Worm (Caenorhabditis elegans) whole organism, L4 larva: ENCODE results near the gene F56B6.6.

Experiments used
- F10B5.3 ChIP-seq: sonication (generic microtip); optimal IDR thresholded peaks from 2 replicates; lab custom pipeline; 2016; ENCODE audit warnings: mild to moderate bottlenecking, missing genetic modification characterization, missing compliant biosample characterization
- T20F7.1 ChIP-seq: fragments of 200-800 bp; sonication (Bioruptor generic); optimal IDR thresholded peaks from 2 replicates; lab custom pipeline; 2018; ENCODE audit warnings: mild to moderate bottlenecking, missing genetic modification characterization, missing compliant biosample characterization
- T26A8.4 ChIP-seq: fragments of 200-800 bp; sonication (Bioruptor generic); IDR thresholded peaks from 2 replicates; pipeline ENCODE4 v1.3.6; 2022; ENCODE audit warnings: missing genetic modification characterization, missing compliant biosample characterization
- aha-1 ChIP-seq: fragments of 150-350 bp; peaks from one replicate; lab custom pipeline; 2014; ENCODE audit warnings: missing biosample characterization, missing genetic modification characterization
- attf-4 ChIP-seq: sonication (generic microtip); optimal IDR thresholded peaks from 3 replicates; lab custom pipeline; 2017; ENCODE audit warnings: missing biosample characterization, missing genetic modification characterization
- ceh-20 ChIP-seq: fragments of 200-800 bp; sonication (Bioruptor generic); IDR thresholded peaks from 2 replicates; pipeline ENCODE4 v1.3.6; 2022; ENCODE audit warnings: missing genetic modification reagents, missing genetic modification characterization, missing compliant biosample characterization
- ceh-28 ChIP-seq: fragments of 150-350 bp; optimal IDR thresholded peaks from 2 replicates; lab custom pipeline; 2014; ENCODE audit warnings: missing biosample characterization, missing genetic modification reagents, missing genetic modification characterization
- ceh-44 ChIP-seq: fragments of 200-800 bp; sonication (Bioruptor generic); IDR thresholded peaks from 2 replicates; pipeline ENCODE4 v1.3.6; 2022; ENCODE audit warnings: missing genetic modification reagents, missing genetic modification characterization, missing compliant biosample characterization
- ceh-82 ChIP-seq: sonication (generic microtip); optimal IDR thresholded peaks from 2 replicates; lab custom pipeline; 2017; ENCODE audit warnings: missing biosample characterization, missing genetic modification characterization
- ces-1 ChIP-seq: fragments of 150-350 bp; sonication (generic microtip); optimal IDR thresholded peaks from 4 replicates; lab custom pipeline; 2014; ENCODE audit warnings: missing biosample characterization, missing genetic modification reagents, missing genetic modification characterization
- daf-16 ChIP-seq, 3 experiments: sonication (generic microtip); optimal IDR thresholded peaks; 2 replicates each; lab custom pipeline; 2016 to 2017; ENCODE audit warnings: missing genetic modification characterization in 3 of 3, missing genetic modification reagents in 3 of 3, mild to moderate bottlenecking in 2 of 3, missing compliant biosample characterization in 2 of 3, missing biosample characterization in 1 of 3, moderate library complexity in 1 of 3
- daf-8 ChIP-seq: fragments of 200-800 bp; sonication (Bioruptor generic); IDR thresholded peaks from 2 replicates; pipeline ENCODE4 v1.3.6; 2022; ENCODE audit warnings: missing genetic modification characterization, missing compliant biosample characterization
- dmd-6 ChIP-seq: fragments of 200-800 bp; sonication (Bioruptor generic); IDR thresholded peaks from 2 replicates; pipeline ENCODE4 v1.3.6; 2022; ENCODE audit warnings: missing genetic modification reagents, missing genetic modification characterization, missing compliant biosample characterization
- dpl-1 ChIP-seq: fragments of 150-350 bp; optimal IDR thresholded peaks from 2 replicates; lab custom pipeline; 2014; ENCODE audit warnings: missing biosample characterization, missing genetic modification reagents, missing genetic modification characterization
- duxl-1 ChIP-seq: sonication (generic microtip); optimal IDR thresholded peaks from 2 replicates; lab custom pipeline; 2016; ENCODE audit warnings: mild to moderate bottlenecking, missing genetic modification characterization, moderate library complexity, missing compliant biosample characterization; ENCODE audit not compliant: poor library complexity
- dve-1 ChIP-seq: sonication (generic microtip); optimal IDR thresholded peaks from 2 replicates; lab custom pipeline; 2017; ENCODE audit warnings: antibody characterized with exemption, mild to moderate bottlenecking, missing genetic modification characterization, missing compliant biosample characterization; ENCODE audit not compliant: insufficient read depth
- egl-43 ChIP-seq: fragments of 200-800 bp; sonication (Bioruptor generic); IDR thresholded peaks from 2 replicates; pipeline ENCODE4 v1.3.6; 2022; ENCODE audit warnings: missing genetic modification reagents, missing genetic modification characterization, missing compliant biosample characterization
- fkh-10 ChIP-seq: fragments of 150-350 bp; optimal IDR thresholded peaks from 2 replicates; lab custom pipeline; 2014; ENCODE audit warnings: missing biosample characterization, missing genetic modification reagents, missing genetic modification characterization
- fos-1 ChIP-seq: fragments of 150-350 bp; optimal IDR thresholded peaks from 2 replicates; lab custom pipeline; 2014; ENCODE audit warnings: missing biosample characterization, missing genetic modification characterization
- hlh-30 ChIP-seq: sonication (generic microtip); optimal IDR thresholded peaks from 2 replicates; lab custom pipeline; 2017; ENCODE audit warnings: antibody characterized with exemption, mild to moderate bottlenecking, missing genetic modification characterization, missing compliant biosample characterization; ENCODE audit not compliant: insufficient read depth
- lin-1 ChIP-seq: fragments of 200-800 bp; sonication (Bioruptor generic); IDR thresholded peaks from 2 replicates; pipeline ENCODE4 v1.3.6; 2022; ENCODE audit warnings: missing genetic modification reagents, missing genetic modification characterization, missing compliant biosample characterization
- lin-29 ChIP-seq: fragments of 200-800 bp; sonication (Bioruptor generic); IDR thresholded peaks from 2 replicates; pipeline ENCODE4 v1.3.6; 2022; ENCODE audit warnings: missing genetic modification reagents, missing genetic modification characterization, missing compliant biosample characterization
- lin-38 ChIP-seq: fragments of 200-800 bp; sonication (Bioruptor generic); IDR thresholded peaks from 2 replicates; pipeline ENCODE4 v1.3.6; 2022; ENCODE audit warnings: missing genetic modification reagents, missing genetic modification characterization, missing compliant biosample characterization
- lin-39 ChIP-seq: fragments of 150-350 bp; optimal IDR thresholded peaks from 2 replicates; lab custom pipeline; 2014; ENCODE audit warnings: missing biosample characterization, missing genetic modification reagents, missing genetic modification characterization
- madf-9 ChIP-seq: fragments of 200-800 bp; sonication (Bioruptor generic); conservative IDR thresholded peaks from 2 replicates; pipeline ENCODE4 v1.3.6; 2022; ENCODE audit warnings: missing genetic modification reagents, missing genetic modification characterization, missing compliant biosample characterization
- mdl-1 ChIP-seq, 2 experiments: fragments of 150-350 bp in 1 of 2; sonication (generic microtip) in 1 of 2; optimal IDR thresholded peaks; 2 replicates each; lab custom pipeline; 2014 to 2017; ENCODE audit warnings: missing biosample characterization in 2 of 2, missing genetic modification characterization in 2 of 2
- mep-1 ChIP-seq: fragments of 150-350 bp; sonication (generic microtip); optimal IDR thresholded peaks from 3 replicates; lab custom pipeline; 2014; ENCODE audit warnings: missing biosample characterization, missing genetic modification characterization
- mes-2 ChIP-seq: sonication (generic microtip); optimal IDR thresholded peaks from 2 replicates; lab custom pipeline; 2016; ENCODE audit warnings: missing genotype, mild to moderate bottlenecking, missing genetic modification characterization, missing compliant biosample characterization; ENCODE audit not compliant: poor library complexity, severe bottlenecking
- mxl-3 ChIP-seq: fragments of 200-800 bp; sonication (Bioruptor generic); optimal IDR thresholded peaks from 2 replicates; lab custom pipeline; 2018; ENCODE audit warnings: mild to moderate bottlenecking, missing genetic modification characterization, missing compliant biosample characterization
- nhr-10 ChIP-seq: fragments of 150-350 bp; optimal IDR thresholded peaks from 2 replicates; lab custom pipeline; 2014; ENCODE audit warnings: missing biosample characterization, missing genetic modification characterization
- nhr-25 ChIP-seq: sonication (generic microtip); optimal IDR thresholded peaks from 2 replicates; lab custom pipeline; 2017; ENCODE audit warnings: missing genetic modification characterization, mild to moderate bottlenecking, missing compliant biosample characterization, antibody characterized with exemption, moderate library complexity, borderline replicate concordance; ENCODE audit not compliant: insufficient read depth
- nhr-28 ChIP-seq: fragments of 150-350 bp; optimal IDR thresholded peaks from 2 replicates; lab custom pipeline; 2014; ENCODE audit warnings: missing biosample characterization, missing genetic modification characterization
- nhr-41 ChIP-seq: fragments of 200-800 bp; sonication (Bioruptor generic); IDR thresholded peaks from 2 replicates; pipeline ENCODE4 v1.3.6; 2022; ENCODE audit warnings: missing genetic modification reagents, missing genetic modification characterization, missing compliant biosample characterization
- nhr-6 ChIP-seq: fragments of 150-350 bp; optimal IDR thresholded peaks from 2 replicates; lab custom pipeline; 2014; ENCODE audit warnings: missing biosample characterization, missing genetic modification characterization
- nhr-76 ChIP-seq: fragments of 150-350 bp; optimal IDR thresholded peaks from 2 replicates; lab custom pipeline; 2014; ENCODE audit warnings: missing biosample characterization, missing genetic modification characterization
- nhr-77 ChIP-seq: fragments of 150-350 bp; optimal IDR thresholded peaks from 2 replicates; lab custom pipeline; 2014; ENCODE audit warnings: missing biosample characterization, missing genetic modification characterization
- pqm-1 ChIP-seq: sonication (generic microtip); optimal IDR thresholded peaks from 2 replicates; lab custom pipeline; 2017; ENCODE audit warnings: missing biosample characterization, missing genetic modification characterization
- saeg-2 ChIP-seq: fragments of 200-800 bp; sonication (Bioruptor generic); IDR thresholded peaks from 2 replicates; pipeline ENCODE4 v1.3.6; 2022; ENCODE audit warnings: missing genetic modification reagents, missing genetic modification characterization, missing compliant biosample characterization
- skn-1 ChIP-seq: fragments of 150-350 bp; optimal IDR thresholded peaks from 2 replicates; lab custom pipeline; 2014; ENCODE audit warnings: missing biosample characterization, missing genetic modification characterization
- snpc-1.2 ChIP-seq: fragments of 200-800 bp; sonication (Bioruptor generic); IDR thresholded peaks from 2 replicates; pipeline ENCODE4 v1.3.6; 2022; ENCODE audit warnings: missing genetic modification reagents, missing genetic modification characterization, missing compliant biosample characterization
- snpc-4 ChIP-seq: fragments of 150-350 bp; optimal IDR thresholded peaks from 2 replicates; lab custom pipeline; 2014; ENCODE audit warnings: missing biosample characterization, missing genetic modification characterization
- spr-3 ChIP-seq: fragments of 200-800 bp; sonication (Bioruptor generic); optimal IDR thresholded peaks from 2 replicates; lab custom pipeline; 2018; ENCODE audit warnings: mild to moderate bottlenecking, missing genetic modification characterization, missing compliant biosample characterization
- tra-1 ChIP-seq: fragments of 200-800 bp; sonication (Bioruptor generic); IDR thresholded peaks from 2 replicates; pipeline ENCODE4 v1.3.6; 2022; ENCODE audit warnings: missing genetic modification reagents, missing genetic modification characterization, missing compliant biosample characterization
- unc-130 ChIP-seq: sonication (generic microtip); optimal IDR thresholded peaks from 2 replicates; lab custom pipeline; 2016; ENCODE audit warnings: missing genetic modification reagents, missing genetic modification characterization, missing compliant biosample characterization
- unc-39 ChIP-seq: sonication (generic microtip); optimal IDR thresholded peaks from 2 replicates; lab custom pipeline; 2017; ENCODE audit warnings: missing biosample characterization, missing genetic modification characterization
- zip-11 ChIP-seq: fragments of 200-800 bp; sonication (Bioruptor generic); IDR thresholded peaks from 2 replicates; pipeline ENCODE4 v1.3.6; 2022; ENCODE audit warnings: missing genetic modification characterization, missing compliant biosample characterization
- ztf-7 ChIP-seq: fragments of 150-350 bp; optimal IDR thresholded peaks from 2 replicates; lab custom pipeline; 2014; ENCODE audit warnings: missing biosample characterization, missing genetic modification characterization

The F56B6.6 gene

DNA sequence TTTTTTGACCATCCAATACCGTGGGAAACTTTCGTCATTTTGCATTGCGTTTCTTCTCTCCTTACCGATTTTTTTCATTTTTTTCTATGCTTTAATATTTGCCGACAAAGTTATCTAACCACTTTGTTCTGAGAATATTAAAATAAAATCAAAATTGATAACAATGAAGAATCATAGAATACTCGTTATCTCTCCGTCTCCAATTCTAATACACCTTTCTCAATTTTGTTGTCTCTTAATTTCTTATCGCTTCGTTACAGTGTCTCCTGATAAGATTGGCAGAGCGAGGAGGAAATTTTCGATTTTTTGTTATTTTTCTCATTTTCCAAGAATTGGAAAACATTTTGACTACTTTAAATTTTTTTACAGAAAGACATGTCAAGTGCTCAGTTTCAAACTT lies 43.4 kb upstream of the F56B6.6 start, which contains the start of gene ckc-1 (continued):
- TF ChIP-seq daf-16 (GFP tag; optimal IDR thresholded peaks at IDR 0.05; lab: Kevin White, UChicago) (peak in 1 of 2 experiments; percentile 39), daf-16 (tag; optimal IDR thresholded peaks at IDR 0.05; lab: Kevin White, UChicago) (peak; percentile 96), dmd-6 (GFP tag; lab: Robert Waterston, UW) (peak; percentile 87), dve-1 (peak; percentile 91), lin-29 (GFP tag; lab: Robert Waterston, UW) (no peak), saeg-2 (GFP tag; lab: Robert Waterston, UW) (no peak), dpl-1 (GFP tag; lab: Kevin White, UChicago) (no peak), pqm-1 (tag; lab: Kevin White, UChicago) (peak; percentile 98), hlh-30 (tag; lab: Kevin White, UChicago) (peak; percentile 22), aha-1 (tag; lab: Kevin White, UChicago) (no peak), ceh-44 (GFP tag; lab: Robert Waterston, UW) (no peak), nhr-41 (GFP tag; lab: Robert Waterston, UW) (no peak), tra-1 (GFP tag; lab: Robert Waterston, UW) (peak; percentile 75), ztf-7 (tag; lab: Kevin White, UChicago) (peak; percentile 8), F10B5.3 (tag; lab: Kevin White, UChicago) (no peak), fkh-10 (GFP tag; lab: Kevin White, UChicago) (no peak), attf-4 (tag; lab: Kevin White, UChicago) (no peak), T26A8.4 (no peak), nhr-25 (tag; lab: Kevin White, UChicago) (no peak), nhr-6 (no peak), ces-1 (no peak), ceh-82 (tag; lab: Kevin White, UChicago) (no peak), madf-9 (GFP tag; lab: Robert Waterston, UW) (no peak), unc-39 (tag; lab: Kevin White, UChicago) (no peak), skn-1 (tag; lab: Kevin White, UChicago) (no peak), daf-8 (no peak), nhr-77 (peak; percentile 83), nhr-28 (peak; percentile 89), snpc-4 (tag; lab: Kevin White, UChicago) (no peak), egl-43 (GFP tag; lab: Robert Waterston, UW) (no peak), mdl-1 (tag; optimal IDR thresholded peaks at IDR 0.05; lab: Kevin White, UChicago) (peak in 1 of 2 experiments; percentile 24), fos-1 (tag; lab: Kevin White, UChicago) (no peak), duxl-1 (tag; lab: Kevin White, UChicago) (no peak), nhr-10 (tag; lab: Kevin White, UChicago) (no peak), spr-3 (GFP tag; lab: Kevin White, UChicago) (no peak), mep-1 (peak; percentile 22), unc-130 (no peak), ceh-28 (tag; lab: Kevin White, UChicago) (no peak)
- TF ChIP-seq, all 104 proteins: peak for 15

- TF ChIP-seq ceh-44 (GFP tag; lab: Robert Waterston, UW) (no peak), lin-39 (tag; lab: Kevin White, UChicago) (no peak)
- TF ChIP-seq, all 104 proteins: peak for 0
These were observed 40.7 kb upstream of the F56B6.6 start, which contains the start of gene T27A10.5 for ce11 chrX:3573482-3573881. Gene T27A10.5, minus strand, starts transcription at chrX:3573582.

DNA sequence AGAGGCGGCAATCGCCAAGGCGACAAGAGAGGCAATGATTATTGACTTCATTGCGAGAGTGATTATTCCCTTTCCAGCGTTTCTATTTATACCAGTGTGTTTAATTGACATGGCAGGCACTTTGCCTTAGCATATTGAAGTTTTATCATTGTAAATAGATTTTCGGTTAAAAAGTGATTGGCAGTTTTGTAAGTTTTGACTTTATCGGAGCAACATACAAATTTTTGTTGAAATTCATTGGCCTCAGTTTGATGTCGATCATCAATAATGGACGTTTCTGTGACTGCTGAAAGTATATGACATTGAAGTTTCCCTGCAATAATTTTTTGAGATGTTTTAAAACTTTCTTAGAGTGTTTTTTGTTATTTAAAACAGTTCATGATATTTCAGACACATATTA lies 39.7 kb upstream of the F56B6.6 start, which contains the start of gene vit-3:
TSS of gene vit-3 (minus strand) at position 60 of the 400 bp plus-strand sequence.
- no peak for TF ChIP-seq mes-2 (tag; lab: Kevin White, UChicago)
- TF ChIP-seq egl-43 (GFP tag; lab: Robert Waterston, UW), result no peak
- no peak for TF ChIP-seq lin-38 (GFP tag; lab: Robert Waterston, UW)
- TF ChIP-seq mxl-3, result no peak
- no peak for TF ChIP-seq ztf-7 (tag; lab: Kevin White, UChicago)
- TF ChIP-seq ceh-20 (GFP tag; lab: Robert Waterston, UW), result no peak
- peak; percentile 0 for TF ChIP-seq T20F7.1
- TF ChIP-seq nhr-76 (tag; lab: Kevin White, UChicago), result no peak
- TF ChIP-seq lin-39 (tag; lab: Kevin White, UChicago), result no peak
- TF ChIP-seq nhr-25 (tag; lab: Kevin White, UChicago), result no peak
- TF ChIP-seq fos-1 (tag; lab: Kevin White, UChicago), result no peak
- TF ChIP-seq duxl-1 (tag; lab: Kevin White, UChicago), result no peak
- TF ChIP-seq zip-11, result no peak
- no peak for TF ChIP-seq lin-1
- no peak for TF ChIP-seq snpc-1.2 (GFP tag; lab: Robert Waterston, UW)
- peak; percentile 96 for TF ChIP-seq tra-1 (GFP tag; lab: Robert Waterston, UW)
- TF ChIP-seq daf-16 (GFP tag; optimal IDR thresholded peaks at IDR 0.05; lab: Kevin White, UChicago), result no peak
- TF ChIP-seq daf-16 (tag; optimal IDR thresholded peaks at IDR 0.05; lab: Kevin White, UChicago), result no peak
- no peak for TF ChIP-seq ceh-82 (tag; lab: Kevin White, UChicago)
- TF ChIP-seq ces-1, result no peak
- TF ChIP-seq dmd-6 (GFP tag; lab: Robert Waterston, UW), result peak; percentile 97
- no peak for TF ChIP-seq dve-1
